Worm (Caenorhabditis elegans) whole organism, young adult: ENCODE data around the gene xbx-3.

Experiments
- B0019.2 ChIP-seq: fragments of 200-800 bp; sonication (Bioruptor generic); conservative IDR thresholded peaks from 2 replicates; pipeline ENCODE4 v1.3.6; 2022; ENCODE audit warnings: missing genetic modification reagents, missing genetic modification characterization, missing compliant biosample characterization
- B0035.1 ChIP-seq: sonication (generic microtip); optimal IDR thresholded peaks from 2 replicates; lab custom pipeline; 2016; ENCODE audit warnings: missing genetic modification characterization, mild to moderate bottlenecking, missing compliant biosample characterization, missing genotype, missing genetic modification reagents
- F23B12.7 ChIP-seq: sonication (generic microtip); optimal IDR thresholded peaks from 2 replicates; lab custom pipeline; 2017; ENCODE audit warnings: missing genetic modification characterization, mild to moderate bottlenecking, missing compliant biosample characterization, antibody characterized with exemption, moderate library complexity; ENCODE audit not compliant: insufficient read depth
- F37B4.10 ChIP-seq: fragments of 200-800 bp; sonication (Bioruptor generic); IDR thresholded peaks from 2 replicates; pipeline ENCODE4 v1.3.6; 2022; ENCODE audit warnings: missing genetic modification characterization, missing compliant biosample characterization
- K11D2.4 ChIP-seq: fragments of 200-800 bp; sonication (Bioruptor generic); IDR thresholded peaks from 2 replicates; pipeline ENCODE4 v1.3.6; 2022; ENCODE audit warnings: missing genetic modification reagents, missing genetic modification characterization, missing compliant biosample characterization
- K12H6.12 ChIP-seq: fragments of 200-800 bp; sonication (Bioruptor generic); optimal IDR thresholded peaks from 2 replicates; lab custom pipeline; 2018; ENCODE audit warnings: mild to moderate bottlenecking, missing genetic modification characterization, missing compliant biosample characterization
- Y53F4B.3 ChIP-seq: fragments of 200-800 bp; sonication (Bioruptor generic); IDR thresholded peaks from 2 replicates; pipeline ENCODE4 v1.3.6; 2022; ENCODE audit warnings: missing genetic modification reagents, missing genetic modification characterization, missing compliant biosample characterization
- ZK185.1 ChIP-seq: sonication (generic microtip); optimal IDR thresholded peaks from 2 replicates; lab custom pipeline; 2016; ENCODE audit warnings: mild to moderate bottlenecking, missing genetic modification characterization, missing compliant biosample characterization; ENCODE audit not compliant: poor library complexity, severe bottlenecking
- aptf-2 ChIP-seq: fragments of 200-800 bp; sonication (Bioruptor generic); conservative IDR thresholded peaks from 2 replicates; pipeline ENCODE4 v1.3.6; 2022; ENCODE audit warnings: missing genetic modification reagents, missing genetic modification characterization, missing compliant biosample characterization
- atf-7 ChIP-seq: sonication (generic microtip); optimal IDR thresholded peaks from 2 replicates; lab custom pipeline; 2017; ENCODE audit warnings: mild to moderate bottlenecking, missing genetic modification characterization, missing compliant biosample characterization
- attf-5 ChIP-seq: fragments of 200-800 bp; sonication (Bioruptor generic); optimal IDR thresholded peaks from 2 replicates; lab custom pipeline; 2018; ENCODE audit warnings: mild to moderate bottlenecking, missing genetic modification characterization, missing compliant biosample characterization
- bed-1 ChIP-seq: fragments of 200-800 bp; sonication (Bioruptor generic); IDR thresholded peaks from 2 replicates; pipeline ENCODE4 v1.3.6; 2022; ENCODE audit warnings: missing genetic modification reagents, missing genetic modification characterization, missing compliant biosample characterization
- bed-2 ChIP-seq: fragments of 200-800 bp; sonication (Bioruptor generic); IDR thresholded peaks from 2 replicates; pipeline ENCODE4 v1.3.6; 2022; ENCODE audit warnings: missing genetic modification reagents, missing genetic modification characterization, missing compliant biosample characterization
- ccch-3 ChIP-seq: fragments of 200-800 bp; sonication (Bioruptor generic); optimal IDR thresholded peaks from 2 replicates; lab custom pipeline; 2018; ENCODE audit warnings: mild to moderate bottlenecking, missing genetic modification characterization, missing compliant biosample characterization
- ceh-27 ChIP-seq: fragments of 200-800 bp; sonication (Bioruptor generic); optimal IDR thresholded peaks from 2 replicates; lab custom pipeline; 2018; ENCODE audit warnings: mild to moderate bottlenecking, missing genetic modification characterization, moderate library complexity, missing compliant biosample characterization
- ceh-40 ChIP-seq: fragments of 200-800 bp; sonication (Bioruptor generic); IDR thresholded peaks from 2 replicates; pipeline ENCODE4 v1.3.6; 2022; ENCODE audit warnings: missing genetic modification characterization, missing compliant biosample characterization
- ceh-79 ChIP-seq: sonication (generic microtip); optimal IDR thresholded peaks from 2 replicates; lab custom pipeline; 2017; ENCODE audit warnings: mild to moderate bottlenecking, missing genetic modification characterization, missing compliant biosample characterization
- ceh-91 ChIP-seq: fragments of 200-800 bp; sonication (Bioruptor generic); IDR thresholded peaks from 2 replicates; pipeline ENCODE4 v1.3.6; 2022; ENCODE audit warnings: missing genetic modification reagents, missing genetic modification characterization, missing compliant biosample characterization
- him-1 ChIP-seq: sonication (generic microtip); optimal IDR thresholded peaks from 2 replicates; lab custom pipeline; 2016; ENCODE audit warnings: missing genotype, missing genetic modification reagents, missing genetic modification characterization, missing compliant biosample characterization
- hlh-12 ChIP-seq: sonication (generic microtip); optimal IDR thresholded peaks from 2 replicates; lab custom pipeline; 2016; ENCODE audit warnings: missing genetic modification characterization, missing compliant biosample characterization
- lag-1 ChIP-seq: fragments of 200-800 bp; sonication (Bioruptor generic); IDR thresholded peaks from 2 replicates; pipeline ENCODE4 v1.3.6; 2022; ENCODE audit warnings: missing genetic modification reagents, missing genetic modification characterization, missing compliant biosample characterization
- let-607 ChIP-seq, 2 experiments: fragments of 200-800 bp in 1 of 2; sonication (Bioruptor generic) in 1 of 2; sonication (generic microtip) in 1 of 2; optimal IDR thresholded peaks; 2 replicates each; lab custom pipeline; 2016 to 2018; ENCODE audit warnings: mild to moderate bottlenecking in 2 of 2, missing compliant biosample characterization in 2 of 2, missing genetic modification characterization in 2 of 2, moderate library complexity in 2 of 2, missing genotype in 1 of 2
- lir-1 ChIP-seq: fragments of 200-800 bp; sonication (Bioruptor generic); conservative IDR thresholded peaks from 2 replicates; pipeline ENCODE4 v1.3.6; 2022; ENCODE audit warnings: missing genetic modification reagents, missing genetic modification characterization, missing compliant biosample characterization
- lsl-1 ChIP-seq: fragments of 200-800 bp; sonication (Bioruptor generic); optimal IDR thresholded peaks from 2 replicates; lab custom pipeline; 2018; ENCODE audit warnings: mild to moderate bottlenecking, missing genetic modification characterization, moderate library complexity, missing compliant biosample characterization
- madf-3 ChIP-seq: fragments of 200-800 bp; sonication (Bioruptor generic); IDR thresholded peaks from 2 replicates; pipeline ENCODE4 v1.3.6; 2022; ENCODE audit warnings: missing genetic modification reagents, missing genetic modification characterization, missing compliant biosample characterization
- madf-6 ChIP-seq: fragments of 200-800 bp; sonication (Bioruptor generic); IDR thresholded peaks from 2 replicates; pipeline ENCODE4 v1.3.6; 2022; ENCODE audit warnings: missing genetic modification reagents, missing genetic modification characterization, missing compliant biosample characterization
- madf-8 ChIP-seq: fragments of 200-800 bp; sonication (Bioruptor generic); conservative IDR thresholded peaks from 2 replicates; pipeline ENCODE4 v1.3.6; 2022; ENCODE audit warnings: missing genetic modification reagents, missing genetic modification characterization, missing compliant biosample characterization
- mcd-1 ChIP-seq: fragments of 200-800 bp; sonication (Bioruptor generic); IDR thresholded peaks from 2 replicates; pipeline ENCODE4 v1.3.6; 2022; ENCODE audit warnings: missing genetic modification reagents, missing genetic modification characterization, missing compliant biosample characterization
- mes-4 ChIP-seq: sonication (generic microtip); optimal IDR thresholded peaks from 2 replicates; lab custom pipeline; 2016; ENCODE audit warnings: missing genotype, missing genetic modification characterization, missing compliant biosample characterization
- nfya-1 ChIP-seq: sonication (generic microtip); optimal IDR thresholded peaks from 2 replicates; lab custom pipeline; 2017; ENCODE audit warnings: antibody characterized with exemption, missing compliant biosample characterization, missing genetic modification characterization, borderline replicate concordance; ENCODE audit not compliant: insufficient read depth
- nfya-2 ChIP-seq: fragments of 200-800 bp; sonication (Bioruptor generic); IDR thresholded peaks from 2 replicates; pipeline ENCODE4 v1.3.6; 2022; ENCODE audit warnings: missing genetic modification reagents, missing genetic modification characterization, missing compliant biosample characterization
- nfyb-1 ChIP-seq: fragments of 200-800 bp; sonication (Bioruptor generic); IDR thresholded peaks from 2 replicates; pipeline ENCODE4 v1.3.6; 2022; ENCODE audit warnings: missing genetic modification reagents, missing genetic modification characterization, missing compliant biosample characterization
- nhr-120 ChIP-seq: fragments of 200-800 bp; sonication (Bioruptor generic); IDR thresholded peaks from 2 replicates; pipeline ENCODE4 v1.3.6; 2022; ENCODE audit warnings: missing genetic modification characterization, missing compliant biosample characterization
- rec-8 ChIP-seq, 2 experiments: sonication (generic microtip); optimal IDR thresholded peaks; 2 replicates each; lab custom pipeline; 2016; ENCODE audit warnings: mild to moderate bottlenecking in 2 of 2, missing genetic modification characterization in 2 of 2, missing genetic modification reagents in 2 of 2, missing genotype in 2 of 2, missing biosample characterization in 1 of 2, missing compliant biosample characterization in 1 of 2, moderate library complexity in 1 of 2
- repo-1 ChIP-seq: sonication (generic microtip); optimal IDR thresholded peaks from 2 replicates; lab custom pipeline; 2017; ENCODE audit warnings: mild to moderate bottlenecking, missing genetic modification characterization, missing compliant biosample characterization
- sdz-38 ChIP-seq: sonication (generic microtip); optimal IDR thresholded peaks from 2 replicates; lab custom pipeline; 2016; ENCODE audit warnings: missing genotype, missing genetic modification characterization, missing compliant biosample characterization
- somi-1 ChIP-seq: fragments of 200-800 bp; sonication (Bioruptor generic); optimal IDR thresholded peaks from 2 replicates; lab custom pipeline; 2018; ENCODE audit warnings: mild to moderate bottlenecking, missing genetic modification characterization, missing compliant biosample characterization
- unc-130 ChIP-seq: sonication (generic microtip); optimal IDR thresholded peaks from 2 replicates; lab custom pipeline; 2016; ENCODE audit warnings: missing genetic modification reagents, missing genetic modification characterization, missing compliant biosample characterization
- ztf-18 ChIP-seq: sonication (generic microtip); optimal IDR thresholded peaks from 2 replicates; lab custom pipeline; 2016; ENCODE audit warnings: missing genotype, mild to moderate bottlenecking, missing genetic modification characterization, missing compliant biosample characterization
- ztf-6 ChIP-seq: fragments of 200-800 bp; sonication (Bioruptor generic); IDR thresholded peaks from 2 replicates; pipeline ENCODE4 v1.3.6; 2022; ENCODE audit warnings: missing genetic modification reagents, missing genetic modification characterization, missing compliant biosample characterization

The xbx-3 gene

ce11 chrIII:10064140-10064539 is 28.4 kb downstream of the xbx-3 start, which contains the start of gene ekl-6:
Gene ekl-6 (plus strand): TSS chrIII:10064404.
- TF ChIP-seq K12H6.12 (peak; percentile 11), mcd-1 (GFP tag; lab: Robert Waterston, UW) (peak; percentile 55), aptf-2 (0 out of 2 replicates have a peak, but pooled peaks have one; percentile 9), ceh-27 (GFP tag; lab: Kevin White, UChicago) (peak; percentile 67), lir-1 (GFP tag; lab: Robert Waterston, UW) (0 out of 2 replicates have a peak, but pooled peaks have one; percentile 39), B0019.2 (0 out of 2 replicates have a peak, but pooled peaks have one; percentile 23), sdz-38 (tag; lab: Kevin White, UChicago) (no peak), ceh-79 (tag; lab: Kevin White, UChicago) (no peak), madf-6 (GFP tag; lab: Robert Waterston, UW) (peak; percentile 53; the same call in 1 of the 2 replicates), bed-2 (GFP tag; lab: Robert Waterston, UW) (0 out of 2 replicates have a peak, but pooled peaks have one; percentile 29), lsl-1 (GFP tag; lab: Kevin White, UChicago) (peak; percentile 4), let-607 (tag; optimal IDR thresholded peaks at IDR 0.05; lab: Kevin White, UChicago) (peak in 1 of 2 experiments; percentile 41), somi-1 (no peak), attf-5 (GFP tag; lab: Kevin White, UChicago) (peak; percentile 44), madf-8 (GFP tag; lab: Robert Waterston, UW) (no peak), ZK185.1 (tag; lab: Kevin White, UChicago) (peak; percentile 89), K11D2.4 (GFP tag; lab: Robert Waterston, UW) (no peak), nfya-2 (GFP tag; lab: Robert Waterston, UW) (no peak), ztf-18 (tag; lab: Kevin White, UChicago) (peak; percentile 6), ceh-91 (GFP tag; lab: Robert Waterston, UW) (peak; percentile 42; the same call in 1 of the 2 replicates), rec-8 (tag; optimal IDR thresholded peaks at IDR 0.05; lab: Kevin White, UChicago) (peak in 1 of 2 experiments; percentile 58), unc-130 (GFP tag; lab: Kevin White, UChicago) (peak; percentile 79), ztf-6 (GFP tag; lab: Robert Waterston, UW) (0 out of 2 replicates have a peak, but pooled peaks have one; percentile 6), F37B4.10 (GFP tag; lab: Robert Waterston, UW) (no peak)

- TF ChIP-seq B0035.1 (tag; lab: Kevin White, UChicago), result no peak
- TF ChIP-seq ceh-40 (GFP tag; lab: Robert Waterston, UW), result no peak
- no peak for TF ChIP-seq atf-7
Observed at ce11 chrIII:10069278-10069677, 33.5 kb downstream of the xbx-3 start, which contains the start of gene T16G12.6. Gene T16G12.6 (plus strand): TSS chrIII:10069578.

- TF ChIP-seq him-1 (tag; lab: Kevin White, UChicago), result peak; percentile 30
- TF ChIP-seq nfyb-1 (GFP tag; lab: Robert Waterston, UW), result peak; percentile 86
- TF ChIP-seq lag-1, result no peak
- TF ChIP-seq nfya-1, result no peak
Observed at ce11 chrIII:10076042-10076441, 40.3 kb downstream of the xbx-3 start.

- TF ChIP-seq hlh-12 (tag; lab: Kevin White, UChicago) (no peak), F23B12.7 (tag; lab: Kevin White, UChicago) (no peak), bed-1 (no peak), mes-4 (tag; lab: Kevin White, UChicago) (no peak), ccch-3 (no peak), Y53F4B.3 (GFP tag; lab: Robert Waterston, UW) (no peak), madf-3 (GFP tag; lab: Robert Waterston, UW) (no peak), nhr-120 (GFP tag; lab: Robert Waterston, UW) (no peak), B0035.1 (tag; lab: Kevin White, UChicago) (no peak), repo-1 (tag; lab: Kevin White, UChicago) (no peak), ceh-40 (GFP tag; lab: Robert Waterston, UW) (no peak)
Observed at ce11 chrIII:10078151-10078550, 42.4 kb downstream of the xbx-3 start, which contains the start of gene T16G12.9. Gene T16G12.9 (minus strand): TSS chrIII:10078251.
